Worm (Caenorhabditis elegans) whole organism, late embryonic: Measurements from ENCODE around the gene sax-2.

Experiments used
- C08G9.2 ChIP-seq: sonication (generic microtip); optimal IDR thresholded peaks from 2 replicates; lab custom pipeline; 2016; ENCODE audit warnings: mild to moderate bottlenecking, missing genetic modification characterization, moderate library complexity, missing compliant biosample characterization
- K02D7.2 ChIP-seq: sonication (generic microtip); optimal IDR thresholded peaks from 2 replicates; lab custom pipeline; 2017; ENCODE audit warnings: mild to moderate bottlenecking, missing genetic modification characterization, missing compliant biosample characterization
- ama-1 ChIP-seq: fragments of 150-350 bp; optimal IDR thresholded peaks from 2 replicates; lab custom pipeline; 2014
- ceh-14 ChIP-seq: sonication (generic microtip); optimal IDR thresholded peaks from 2 replicates; lab custom pipeline; 2016; ENCODE audit warnings: missing genotype, missing genetic modification characterization, missing compliant biosample characterization
- ceh-19 ChIP-seq: fragments of 200-800 bp; sonication (Bioruptor generic); optimal IDR thresholded peaks from 2 replicates; lab custom pipeline; 2018; ENCODE audit warnings: mild to moderate bottlenecking, missing genetic modification characterization, missing compliant biosample characterization
- ceh-24 ChIP-seq: sonication (generic microtip); optimal IDR thresholded peaks from 2 replicates; lab custom pipeline; 2016; ENCODE audit warnings: mild to moderate bottlenecking, missing genetic modification characterization, missing compliant biosample characterization
- ceh-45 ChIP-seq: fragments of 200-800 bp; sonication (Bioruptor generic); IDR thresholded peaks from 2 replicates; pipeline ENCODE4 v1.3.6; 2022; ENCODE audit warnings: missing genetic modification reagents, missing genetic modification characterization, missing compliant biosample characterization
- ceh-9 ChIP-seq: sonication (generic microtip); optimal IDR thresholded peaks from 2 replicates; lab custom pipeline; 2016; ENCODE audit warnings: mild to moderate bottlenecking, missing genetic modification characterization, inconsistent platforms, missing compliant biosample characterization
- che-1 ChIP-seq: sonication (generic microtip); optimal IDR thresholded peaks from 2 replicates; lab custom pipeline; 2016; ENCODE audit warnings: mild to moderate bottlenecking, missing genetic modification characterization, missing compliant biosample characterization
- dmd-4 ChIP-seq: sonication (generic microtip); optimal IDR thresholded peaks from 2 replicates; lab custom pipeline; 2016; ENCODE audit warnings: borderline replicate concordance, missing genetic modification characterization, missing compliant biosample characterization
- dve-1 ChIP-seq: sonication (generic microtip); optimal IDR thresholded peaks from 2 replicates; lab custom pipeline; 2017; ENCODE audit warnings: antibody characterized with exemption, mild to moderate bottlenecking, missing genetic modification characterization, missing compliant biosample characterization
- elt-2 ChIP-seq: sonication (generic microtip); optimal IDR thresholded peaks from 2 replicates; lab custom pipeline; 2016; ENCODE audit warnings: missing genetic modification reagents, missing genetic modification characterization, missing compliant biosample characterization
- ets-4 ChIP-seq: sonication (generic microtip); optimal IDR thresholded peaks from 2 replicates; lab custom pipeline; 2016; ENCODE audit warnings: missing genetic modification characterization, missing compliant biosample characterization
- fkh-10 ChIP-seq: fragments of 150-350 bp; optimal IDR thresholded peaks from 2 replicates; lab custom pipeline; 2014; ENCODE audit warnings: missing biosample characterization, missing genetic modification reagents, missing genetic modification characterization
- hlh-30 ChIP-seq: sonication (generic microtip); optimal IDR thresholded peaks from 2 replicates; lab custom pipeline; 2017; ENCODE audit warnings: antibody characterized with exemption, missing genetic modification characterization, missing compliant biosample characterization; ENCODE audit not compliant: insufficient read depth
- mec-3 ChIP-seq: sonication (generic microtip); optimal IDR thresholded peaks from 2 replicates; lab custom pipeline; 2016; ENCODE audit warnings: borderline replicate concordance, missing genetic modification characterization, missing compliant biosample characterization
- nfya-1 ChIP-seq: sonication (generic microtip); optimal IDR thresholded peaks from 2 replicates; lab custom pipeline; 2017; ENCODE audit warnings: missing genetic modification characterization, mild to moderate bottlenecking, missing compliant biosample characterization, antibody characterized with exemption, moderate library complexity
- nhr-232 ChIP-seq: sonication (generic microtip); optimal IDR thresholded peaks from 2 replicates; lab custom pipeline; 2016; ENCODE audit warnings: missing genetic modification characterization, missing compliant biosample characterization
- npax-4 ChIP-seq: sonication (generic microtip); optimal IDR thresholded peaks from 2 replicates; lab custom pipeline; 2016; ENCODE audit warnings: missing genetic modification characterization, missing compliant biosample characterization
- pag-3 ChIP-seq: sonication (generic microtip); optimal IDR thresholded peaks from 2 replicates; lab custom pipeline; 2016; ENCODE audit warnings: missing compliant biosample characterization, missing genetic modification characterization, borderline replicate concordance
- pha-2 ChIP-seq: sonication (generic microtip); optimal IDR thresholded peaks from 2 replicates; lab custom pipeline; 2017; ENCODE audit warnings: mild to moderate bottlenecking, missing genetic modification characterization, missing compliant biosample characterization
- ref-2 ChIP-seq: sonication (generic microtip); optimal IDR thresholded peaks from 2 replicates; lab custom pipeline; 2016; ENCODE audit warnings: missing genetic modification characterization, missing compliant biosample characterization
- rnt-1 ChIP-seq: sonication (generic microtip); optimal IDR thresholded peaks from 2 replicates; lab custom pipeline; 2016; ENCODE audit warnings: missing genetic modification characterization, missing compliant biosample characterization
- sox-2 ChIP-seq: fragments of 200-800 bp; sonication (Bioruptor generic); IDR thresholded peaks from 2 replicates; pipeline ENCODE4 v1.3.6; 2022; ENCODE audit warnings: missing genetic modification reagents, missing genetic modification characterization, missing compliant biosample characterization
- syd-9 ChIP-seq: sonication (generic microtip); optimal IDR thresholded peaks from 2 replicates; lab custom pipeline; 2016; ENCODE audit warnings: mild to moderate bottlenecking, missing genetic modification characterization, moderate library complexity, missing compliant biosample characterization
- tbx-2 ChIP-seq: sonication (generic microtip); optimal IDR thresholded peaks from 2 replicates; lab custom pipeline; 2016; ENCODE audit warnings: missing genetic modification characterization, missing compliant biosample characterization
- unc-55 ChIP-seq: sonication (generic microtip); optimal IDR thresholded peaks from 2 replicates; lab custom pipeline; 2017; ENCODE audit warnings: missing biosample characterization, missing genetic modification reagents, missing genetic modification characterization
- unc-86 ChIP-seq: sonication (generic microtip); optimal IDR thresholded peaks from 2 replicates; lab custom pipeline; 2016; ENCODE audit warnings: missing genetic modification characterization, missing compliant biosample characterization

The sax-2 gene

DNA sequence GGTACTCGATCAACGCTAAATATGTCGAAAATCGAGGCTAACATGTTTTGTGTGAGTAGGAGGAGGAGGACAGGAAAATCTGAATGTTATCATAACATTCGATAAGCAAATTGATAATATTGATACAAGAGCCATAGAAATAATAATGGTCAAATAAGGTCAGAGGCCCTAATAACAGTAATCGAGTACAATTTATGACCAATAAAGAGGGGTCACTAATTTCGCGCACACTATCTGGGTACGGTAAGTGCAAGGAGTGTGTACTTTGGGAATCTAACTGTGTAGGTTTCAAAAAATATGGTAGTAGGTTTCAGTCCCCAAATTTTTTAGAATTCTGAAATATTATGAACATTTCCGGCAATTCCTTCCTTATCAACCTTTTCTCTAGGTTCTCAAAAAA lies 34.0 kb downstream of the sax-2 start:
- TF ChIP-seq tbx-2 (no peak), elt-2 (tag; lab: Kevin White, UChicago) (peak; percentile 18)

DNA sequence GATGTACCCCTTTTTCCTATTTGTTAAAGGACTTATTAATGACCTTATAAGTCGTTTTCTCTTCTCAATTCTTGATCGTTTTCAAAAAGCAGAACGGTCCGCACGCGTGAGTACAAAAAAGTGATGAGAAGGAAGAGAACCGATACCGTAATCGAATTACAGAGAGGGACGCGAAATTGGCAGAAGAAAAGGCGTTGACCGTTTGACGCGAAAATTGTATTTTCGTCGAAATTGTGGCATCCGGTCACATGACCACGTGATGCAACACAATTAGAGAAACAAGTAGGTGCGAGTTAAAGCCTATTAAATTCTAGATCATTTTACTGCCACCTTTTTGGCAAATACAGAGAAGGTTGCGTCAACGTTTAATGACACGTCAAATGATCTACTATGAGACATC lies 34.7 kb downstream of the sax-2 start:
- TF ChIP-seq elt-2 (tag; lab: Kevin White, UChicago) (no peak), hlh-30 (tag; lab: Kevin White, UChicago) (peak; percentile 23), pha-2 (tag; lab: Kevin White, UChicago) (no peak)

DNA sequence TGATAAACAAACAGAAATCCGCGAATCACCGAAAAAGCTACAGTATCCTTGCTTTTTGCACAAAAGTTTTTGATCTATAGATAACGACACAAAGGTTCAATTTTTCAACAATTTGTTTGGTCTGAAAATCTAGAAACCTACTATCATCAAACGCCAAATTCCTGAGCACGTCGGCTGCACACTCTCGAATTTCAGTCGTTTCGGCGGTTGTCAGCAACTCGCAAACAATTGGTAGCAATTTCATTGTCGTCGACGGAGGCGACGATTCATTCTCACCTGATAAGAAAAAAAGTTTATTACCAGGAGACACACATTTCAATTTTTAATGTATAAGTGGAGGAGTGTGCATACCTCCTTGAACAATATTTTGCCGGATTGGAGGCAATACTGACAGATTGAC lies 36.4 kb downstream of the sax-2 start:
- TF ChIP-seq pag-3 (tag; lab: Kevin White, UChicago) (no peak), sox-2 (GFP tag; lab: Robert Waterston, UW) (no peak), nfya-1 (tag; lab: Kevin White, UChicago) (no peak), npax-4 (tag; lab: Kevin White, UChicago) (no peak), syd-9 (tag; lab: Kevin White, UChicago) (no peak), mec-3 (tag; lab: Kevin White, UChicago) (no peak)

DNA sequence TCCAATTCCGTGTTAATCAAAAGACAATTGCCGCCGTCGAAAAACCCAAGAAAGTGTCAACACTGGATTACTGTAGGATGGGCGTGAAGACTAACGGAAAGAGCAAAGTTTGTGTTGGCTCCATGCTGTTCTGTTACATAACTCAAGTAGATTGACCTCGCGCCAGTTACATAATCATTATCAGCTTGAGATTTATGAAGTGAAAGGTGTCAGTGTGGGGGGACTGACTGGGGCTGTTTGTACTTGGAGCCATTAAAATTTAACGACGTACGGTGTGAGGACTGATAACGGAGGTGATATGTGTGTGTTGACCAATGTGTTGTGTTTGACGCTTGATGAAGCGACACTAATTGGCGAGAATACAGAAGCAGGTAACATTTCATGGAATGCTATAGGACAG lies 37.2 kb downstream of the sax-2 start:
- TF ChIP-seq K02D7.2 (no peak), elt-2 (tag; lab: Kevin White, UChicago) (peak; percentile 91), tbx-2 (peak; percentile 74), ets-4 (tag; lab: Kevin White, UChicago) (no peak)

DNA sequence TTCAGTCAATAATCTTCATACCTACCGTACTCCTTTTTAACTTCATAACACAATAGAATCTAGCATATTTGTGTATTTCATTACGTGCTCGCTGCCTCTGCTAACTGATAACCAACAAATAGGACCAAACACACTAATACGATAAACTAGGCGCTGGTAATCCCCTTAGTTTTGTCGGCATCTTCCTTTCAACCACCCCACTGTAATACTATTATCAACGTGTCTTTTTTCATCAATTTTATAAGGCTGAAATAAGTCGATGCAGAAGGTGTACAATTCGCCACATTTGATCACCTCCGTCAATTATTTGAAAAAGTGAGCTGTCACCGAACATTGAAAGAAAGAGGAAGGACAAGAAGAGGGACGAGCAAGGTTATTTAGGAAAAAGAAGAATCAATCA lies 37.9 kb downstream of the sax-2 start:
- TF ChIP-seq ceh-19 (GFP tag; lab: Kevin White, UChicago) (no peak), nhr-232 (tag; lab: Kevin White, UChicago) (no peak), unc-86 (tag; lab: Kevin White, UChicago) (no peak), C08G9.2 (no peak), ama-1 (lab: Kevin White, UChicago) (no peak), ceh-45 (GFP tag; lab: Robert Waterston, UW) (no peak), ceh-24 (tag; lab: Kevin White, UChicago) (no peak)

DNA sequence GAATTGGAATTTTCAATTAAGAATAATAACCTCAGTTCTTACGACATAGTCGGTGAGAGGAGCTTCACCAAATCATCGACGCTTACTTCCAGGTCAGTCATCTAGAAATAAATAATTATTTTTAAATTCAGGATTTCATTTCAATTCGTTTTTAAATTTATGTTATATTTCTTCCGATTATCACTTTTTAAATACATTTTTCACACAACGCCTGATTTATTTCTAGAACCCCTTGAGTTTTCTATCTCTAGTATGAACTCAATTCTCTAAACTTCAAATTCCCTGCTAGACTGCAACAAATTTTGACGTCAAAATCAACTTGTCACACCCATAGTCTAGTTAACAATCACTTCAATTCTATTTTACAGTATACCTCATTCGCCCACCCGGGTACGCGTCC lies 40.0 kb downstream of the sax-2 start, which contains the start of gene Y54H5A.2:
Y54H5A.2 (minus strand) TSS at position 101 of the 400 bp plus-strand sequence.
- TF ChIP-seq C08G9.2, result no peak
- TF ChIP-seq sox-2 (GFP tag; lab: Robert Waterston, UW), result no peak
- no peak for TF ChIP-seq ceh-14 (tag; lab: Kevin White, UChicago)
- no peak for TF ChIP-seq ref-2 (tag; lab: Kevin White, UChicago)

DNA sequence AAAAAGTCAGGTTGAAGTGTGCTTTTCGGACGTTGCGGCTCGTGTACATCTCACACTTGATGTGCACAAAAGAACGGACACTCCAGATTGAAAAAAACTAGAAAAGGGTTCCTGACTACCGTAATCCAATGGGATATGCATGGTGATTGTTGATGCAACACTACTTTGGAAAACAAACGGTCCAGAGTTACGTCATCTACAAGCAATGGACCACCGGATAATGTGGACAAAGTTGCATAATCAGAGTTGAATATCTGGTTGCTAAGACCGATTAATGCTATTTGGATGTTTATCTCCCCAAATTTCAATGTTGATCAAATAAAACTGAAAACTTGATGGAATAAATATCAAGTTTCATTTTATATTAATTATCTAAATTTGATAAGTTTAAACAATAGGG lies 40.5 kb downstream of the sax-2 start:
- peak; percentile 68 for TF ChIP-seq tbx-2
- no peak for TF ChIP-seq dve-1 (tag; lab: Kevin White, UChicago)

DNA sequence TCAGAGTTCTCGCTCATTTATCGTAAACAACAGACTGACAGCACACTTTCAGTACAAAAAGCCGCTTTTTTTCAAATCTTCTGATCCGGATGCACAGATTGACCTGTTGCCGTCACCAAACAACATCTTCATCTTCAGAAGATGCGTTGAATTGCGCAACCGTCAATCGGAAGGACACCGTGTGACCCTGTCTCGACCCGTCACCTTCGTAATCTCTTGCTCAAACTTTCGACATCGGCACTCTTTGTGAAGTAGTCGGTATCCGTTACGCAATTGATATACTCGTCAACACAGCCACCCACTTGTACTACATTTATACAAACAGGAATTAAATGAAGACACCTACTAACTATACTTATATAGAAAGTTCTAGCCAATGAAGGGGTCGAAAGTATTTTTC lies 41.5 kb downstream of the sax-2 start:
- TF ChIP-seq ceh-9 (tag; lab: Kevin White, UChicago) (no peak), fkh-10 (GFP tag; lab: Kevin White, UChicago) (no peak), unc-55 (GFP tag; lab: Kevin White, UChicago) (peak; percentile 33), rnt-1 (tag; lab: Kevin White, UChicago) (no peak), tbx-2 (peak; percentile 85), dmd-4 (tag; lab: Kevin White, UChicago) (no peak), che-1 (tag; lab: Kevin White, UChicago) (no peak)
